Fruit fly (Drosophila melanogaster) whole organism, adult: Measurements from ENCODE around the gene Tfb5.

ENCODE experiments used
- CG11617 ChIP-seq: fragments of 200-800 bp; sonication (Bioruptor generic); optimal IDR thresholded peaks from 2 replicates; lab custom pipeline; 2017; ENCODE audit warnings: mild to moderate bottlenecking, missing biosample characterization, missing genetic modification reagents, missing genetic modification characterization
- CG12768 ChIP-seq: fragments of 200-800 bp; sonication (Bioruptor generic); optimal IDR thresholded peaks from 2 replicates; lab custom pipeline; 2017; ENCODE audit warnings: missing biosample characterization, missing genetic modification characterization, mild to moderate bottlenecking, moderate library complexity, missing genetic modification reagents
- CG14711 ChIP-seq: fragments of 200-800 bp; sonication (Bioruptor generic); optimal IDR thresholded peaks from 2 replicates; lab custom pipeline; 2018; ENCODE audit warnings: missing biosample characterization, mild to moderate bottlenecking, missing genetic modification characterization, moderate library complexity
- CG1620 ChIP-seq: fragments of 200-800 bp; sonication (Bioruptor generic); optimal IDR thresholded peaks from 2 replicates; lab custom pipeline; 2016; ENCODE audit warnings: missing biosample characterization, missing genetic modification characterization
- CG33017 ChIP-seq: fragments of 200-800 bp; sonication (Bioruptor generic); optimal IDR thresholded peaks from 2 replicates; lab custom pipeline; 2018; ENCODE audit warnings: missing biosample characterization, mild to moderate bottlenecking, missing genetic modification characterization, moderate library complexity
- CG5204 ChIP-seq: fragments of 200-800 bp; sonication (Bioruptor generic); optimal IDR thresholded peaks from 2 replicates; lab custom pipeline; 2016; ENCODE audit warnings: missing biosample characterization, missing genetic modification characterization
- CG7045 ChIP-seq: fragments of 200-800 bp; sonication (Bioruptor generic); optimal IDR thresholded peaks from 2 replicates; lab custom pipeline; 2017; ENCODE audit warnings: missing biosample characterization, mild to moderate bottlenecking, missing genetic modification characterization
- CG7101 ChIP-seq: fragments of 200-800 bp; sonication (Bioruptor generic); optimal IDR thresholded peaks from 2 replicates; lab custom pipeline; 2018; ENCODE audit warnings: missing biosample characterization, mild to moderate bottlenecking, missing genetic modification characterization, moderate library complexity
- Clk ChIP-seq: fragments of 200-800 bp; sonication (Bioruptor generic); optimal IDR thresholded peaks from 2 replicates; lab custom pipeline; 2017; ENCODE audit warnings: missing biosample characterization, missing genetic modification characterization
- Crg-1 ChIP-seq: fragments of 200-800 bp; sonication (Bioruptor generic); optimal IDR thresholded peaks from 2 replicates; lab custom pipeline; 2016; ENCODE audit warnings: missing biosample characterization, missing genetic modification characterization
- Hr96 ChIP-seq: fragments of 200-800 bp; sonication (Bioruptor generic); optimal IDR thresholded peaks from 2 replicates; lab custom pipeline; 2016; ENCODE audit warnings: missing biosample characterization, missing genetic modification characterization
- Mnt ChIP-seq: fragments of 200-800 bp; sonication (Bioruptor generic); optimal IDR thresholded peaks from 2 replicates; lab custom pipeline; 2016; ENCODE audit warnings: missing biosample characterization, mild to moderate bottlenecking, missing genetic modification characterization
- bab1 ChIP-seq: fragments of 200-800 bp; sonication (Bioruptor generic); optimal IDR thresholded peaks from 3 replicates; lab custom pipeline; 2019; ENCODE audit warnings: missing biosample characterization, mild to moderate bottlenecking, missing genetic modification characterization, moderate library complexity
- cic ChIP-seq: fragments of 200-800 bp; sonication (Bioruptor generic); optimal IDR thresholded peaks from 2 replicates; lab custom pipeline; 2017; ENCODE audit warnings: missing biosample characterization, mild to moderate bottlenecking, missing genetic modification characterization, moderate library complexity
- cnc ChIP-seq, 2 experiments: fragments of >200 bp; optimal IDR thresholded peaks; 2 replicates each; lab custom pipeline; 2017
- kay ChIP-seq: fragments of 200-800 bp; sonication (Bioruptor generic); peaks from one replicate; lab custom pipeline; 2016; ENCODE audit warnings: missing biosample characterization, missing genetic modification characterization, borderline replicate concordance
- ovo ChIP-seq: fragments of 200-800 bp; sonication (Bioruptor generic); optimal IDR thresholded peaks from 2 replicates; lab custom pipeline; 2016; ENCODE audit warnings: missing biosample characterization, missing genetic modification characterization
- pad ChIP-seq: fragments of 200-800 bp; sonication (Bioruptor generic); optimal IDR thresholded peaks from 3 replicates; lab custom pipeline; 2017; ENCODE audit warnings: missing biosample characterization, missing genetic modification characterization, mild to moderate bottlenecking, moderate library complexity, missing genetic modification reagents
- tj ChIP-seq: fragments of 200-800 bp; sonication (Bioruptor generic); optimal IDR thresholded peaks from 3 replicates; lab custom pipeline; 2017; ENCODE audit warnings: missing biosample characterization, mild to moderate bottlenecking, missing genetic modification characterization, moderate library complexity
- toe ChIP-seq: fragments of 200-800 bp; sonication (Bioruptor generic); optimal IDR thresholded peaks from 2 replicates; lab custom pipeline; 2016; ENCODE audit warnings: missing biosample characterization, missing genetic modification characterization

Gene Tfb5

DNA sequence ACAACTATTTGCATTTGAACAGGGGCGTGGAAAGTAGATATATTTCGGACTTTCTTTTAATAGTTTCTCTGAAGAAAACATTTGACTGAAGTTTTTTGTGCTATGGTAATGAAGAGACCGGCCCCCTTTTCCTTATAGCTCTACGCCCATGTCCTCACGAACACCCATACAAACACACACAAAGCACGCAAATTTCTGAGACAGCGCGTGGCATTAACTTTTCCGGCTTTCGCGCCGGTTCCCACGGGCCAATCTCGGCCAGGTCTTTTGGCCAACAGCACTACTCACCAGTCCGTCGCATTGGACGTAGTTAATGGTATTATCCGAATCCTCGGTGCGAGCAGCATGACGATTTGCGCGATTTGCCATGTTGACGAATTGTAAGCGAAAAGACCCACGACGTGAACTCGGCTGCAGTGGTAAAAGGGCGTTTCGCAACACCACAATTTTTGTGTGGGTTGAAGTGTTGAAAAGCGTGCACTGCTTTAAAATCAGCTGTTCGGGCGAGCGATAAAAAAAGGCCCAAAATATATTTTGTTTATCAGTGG, 41.8 kb upstream of the Tfb5 start, which contains the start of gene senju:
TSS of gene senju (plus strand) at position 477 of the 548 bp plus-strand sequence.
- TF ChIP-seq CG11617 (GFP tag; lab: Kevin White, UChicago) (peak; percentile 86), tj (GFP tag; lab: Kevin White, UChicago) (peak; percentile 83), pad (peak; percentile 88), ovo (GFP tag; lab: Kevin White, UChicago) (peak; percentile 83), CG7045 (GFP tag; lab: Kevin White, UChicago) (peak; percentile 77), cic (GFP tag; lab: Kevin White, UChicago) (peak; percentile 89), CG12768 (GFP tag; lab: Kevin White, UChicago) (peak; percentile 91), bab1 (GFP tag; lab: Kevin White, UChicago) (peak; percentile 80), Hr96 (GFP tag; lab: Kevin White, UChicago) (peak; percentile 79), Clk (GFP tag; lab: Kevin White, UChicago) (peak; percentile 67), toe (no peak), Mnt (GFP tag; lab: Kevin White, UChicago) (peak; percentile 98), Crg-1 (GFP tag; lab: Kevin White, UChicago) (peak; percentile 97), CG14711 (peak; percentile 66), CG33017 (tag; lab: Kevin White, UChicago) (peak; percentile 82), cnc (optimal IDR thresholded peaks at IDR 0.05; lab: Kevin White, UChicago) (no peak), CG1620 (GFP tag; lab: Kevin White, UChicago) (peak; percentile 94), kay (GFP tag; lab: Kevin White, UChicago) (no peak), CG7101 (tag; lab: Kevin White, UChicago) (peak; percentile 86), CG5204 (no peak)

DNA sequence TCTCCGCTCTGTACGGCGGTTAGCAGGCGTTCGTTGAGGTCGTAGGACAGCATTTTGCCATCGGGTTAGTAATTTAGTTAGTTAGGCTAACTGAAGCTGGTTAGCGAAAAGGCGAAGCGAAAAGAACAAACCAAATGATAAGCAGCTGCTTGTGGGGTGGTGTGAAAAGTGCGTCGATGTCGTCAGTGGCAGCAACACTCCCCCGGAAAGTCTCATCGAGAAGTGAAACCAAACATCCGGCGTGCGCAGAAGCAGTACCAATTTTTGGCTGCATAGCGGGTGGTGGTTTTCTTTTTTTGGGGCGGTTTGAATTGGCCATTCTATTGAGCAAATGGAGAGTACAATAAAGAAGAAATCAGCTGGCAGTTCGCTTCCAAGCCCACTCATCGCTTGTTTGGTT, 40.2 kb upstream of the Tfb5 start, which contains the start of gene CG9121:
TSS of gene CG9121 (minus strand) at position 238 of the 400 bp plus-strand sequence.
- TF ChIP-seq CG5204 (no peak), CG33017 (tag; lab: Kevin White, UChicago) (no peak), Mnt (GFP tag; lab: Kevin White, UChicago) (no peak), CG7045 (GFP tag; lab: Kevin White, UChicago) (no peak), CG1620 (GFP tag; lab: Kevin White, UChicago) (no peak), kay (GFP tag; lab: Kevin White, UChicago) (no peak)

DNA sequence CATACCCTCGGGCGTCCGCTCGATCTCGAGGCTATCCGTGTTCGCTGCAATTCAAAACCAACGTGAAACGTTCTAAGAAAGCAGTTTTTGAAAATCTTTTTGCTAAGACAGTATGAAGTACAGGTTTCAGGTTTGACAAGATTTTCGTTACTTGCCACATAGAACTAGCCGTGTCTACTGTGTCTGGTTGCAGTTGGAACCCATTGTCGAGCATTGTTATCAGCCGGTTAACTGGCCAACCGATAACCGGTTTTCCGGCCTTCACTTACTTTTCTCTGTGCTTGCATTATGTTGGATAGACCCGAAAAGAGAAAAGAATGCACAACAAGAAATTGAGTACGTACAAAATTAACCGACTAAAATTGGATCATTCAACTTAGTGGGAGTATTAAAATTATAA, 39.3 kb upstream of the Tfb5 start:
- no peak for TF ChIP-seq kay (GFP tag; lab: Kevin White, UChicago)
- TF ChIP-seq bab1 (GFP tag; lab: Kevin White, UChicago), result no peak
- TF ChIP-seq Crg-1 (GFP tag; lab: Kevin White, UChicago), result no peak
- no peak for TF ChIP-seq cic (GFP tag; lab: Kevin White, UChicago)
- no peak for TF ChIP-seq CG7101 (tag; lab: Kevin White, UChicago)
- TF ChIP-seq CG33017 (tag; lab: Kevin White, UChicago), result no peak
- TF ChIP-seq toe, result no peak
- no peak for TF ChIP-seq pad
- TF ChIP-seq CG14711, result no peak
- TF ChIP-seq Clk (GFP tag; lab: Kevin White, UChicago), result no peak
- TF ChIP-seq CG12768 (GFP tag; lab: Kevin White, UChicago), result no peak
- no peak for TF ChIP-seq CG11617 (GFP tag; lab: Kevin White, UChicago)
- TF ChIP-seq CG5204, result no peak
- no peak for TF ChIP-seq CG1620 (GFP tag; lab: Kevin White, UChicago)
- no peak for TF ChIP-seq CG7045 (GFP tag; lab: Kevin White, UChicago)
- TF ChIP-seq cnc (optimal IDR thresholded peaks at IDR 0.05; lab: Kevin White, UChicago), result no peak
- TF ChIP-seq ovo (GFP tag; lab: Kevin White, UChicago), result no peak
- no peak for TF ChIP-seq Hr96 (GFP tag; lab: Kevin White, UChicago)
- TF ChIP-seq Mnt (GFP tag; lab: Kevin White, UChicago), result no peak

DNA sequence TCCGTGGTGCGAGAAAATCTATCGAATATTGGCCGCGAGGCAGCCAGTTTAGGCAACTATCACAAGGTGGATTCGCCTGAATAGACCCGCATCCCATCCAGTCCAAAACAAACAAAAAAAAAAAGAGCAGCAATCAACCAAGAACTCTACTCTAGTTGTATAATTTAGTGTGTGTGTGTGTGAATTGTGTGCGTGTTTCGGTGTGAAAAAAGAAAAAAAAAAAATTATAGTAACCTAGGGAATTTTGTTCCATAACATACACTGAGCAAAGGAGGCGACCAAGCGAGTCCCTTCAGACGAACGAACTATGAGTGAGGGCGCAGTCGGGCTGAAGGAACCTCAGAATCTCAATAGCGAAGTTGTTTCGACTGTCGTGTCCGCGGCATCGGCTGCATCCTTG, 35.6 kb upstream of the Tfb5 start:
- no peak for TF ChIP-seq toe
- TF ChIP-seq CG14711, result no peak
- TF ChIP-seq CG1620 (GFP tag; lab: Kevin White, UChicago), result no peak
- no peak for TF ChIP-seq CG7101 (tag; lab: Kevin White, UChicago)
- TF ChIP-seq CG7045 (GFP tag; lab: Kevin White, UChicago), result no peak
- TF ChIP-seq Clk (GFP tag; lab: Kevin White, UChicago), result no peak
- TF ChIP-seq cnc (optimal IDR thresholded peaks at IDR 0.05; lab: Kevin White, UChicago), result no peak
- no peak for TF ChIP-seq bab1 (GFP tag; lab: Kevin White, UChicago)
- TF ChIP-seq ovo (GFP tag; lab: Kevin White, UChicago), result no peak
- no peak for TF ChIP-seq tj (GFP tag; lab: Kevin White, UChicago)
- TF ChIP-seq Hr96 (GFP tag; lab: Kevin White, UChicago), result no peak
- TF ChIP-seq CG11617 (GFP tag; lab: Kevin White, UChicago), result no peak
- no peak for TF ChIP-seq cic (GFP tag; lab: Kevin White, UChicago)
- TF ChIP-seq CG5204, result no peak

DNA sequence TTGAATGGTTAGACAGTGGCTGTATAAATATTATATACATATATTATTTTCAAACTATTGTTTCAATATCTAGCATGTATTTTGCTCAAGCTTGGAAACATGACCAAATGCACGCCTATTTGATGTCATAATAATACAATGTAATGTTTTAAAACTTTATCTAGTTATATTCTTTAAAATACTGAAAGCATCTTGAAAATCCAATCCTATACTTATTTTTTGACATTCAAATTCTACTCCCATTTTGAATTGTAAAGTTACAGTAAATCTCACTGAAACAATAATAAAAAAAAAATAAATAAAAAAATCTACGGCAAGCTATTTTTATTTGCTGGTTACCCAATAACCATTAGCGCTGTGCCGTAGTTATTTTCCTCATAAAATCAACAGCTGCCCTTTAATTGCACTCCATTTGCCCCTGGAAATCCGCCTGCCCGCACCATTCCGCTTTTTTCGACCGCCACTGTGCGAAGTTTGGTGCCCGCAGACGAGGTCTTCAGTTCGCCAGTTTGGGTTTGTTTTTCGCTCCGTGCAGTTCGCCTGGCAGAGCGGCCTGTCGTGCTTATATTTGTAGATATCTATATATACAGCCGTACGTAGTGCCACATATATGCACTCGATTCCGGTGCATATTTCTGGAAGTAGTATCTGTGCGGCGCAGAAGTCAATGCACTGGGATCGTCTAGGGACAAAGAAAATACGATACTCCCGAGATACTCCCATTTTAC, 34.4 kb upstream of the Tfb5 start:
- TF ChIP-seq cic (GFP tag; lab: Kevin White, UChicago), result peak; percentile 13
- peak; percentile 66 for TF ChIP-seq kay (GFP tag; lab: Kevin White, UChicago)
- TF ChIP-seq CG7045 (GFP tag; lab: Kevin White, UChicago), result no peak
- TF ChIP-seq CG12768 (GFP tag; lab: Kevin White, UChicago), result peak; percentile 10
- no peak for TF ChIP-seq toe
- peak; percentile 15 for TF ChIP-seq CG5204
- TF ChIP-seq Crg-1 (GFP tag; lab: Kevin White, UChicago), result peak; percentile 34
- TF ChIP-seq CG7101 (tag; lab: Kevin White, UChicago), result peak; percentile 48
- TF ChIP-seq bab1 (GFP tag; lab: Kevin White, UChicago), result no peak
- peak; percentile 58 for TF ChIP-seq ovo (GFP tag; lab: Kevin White, UChicago)
- peak; percentile 4 for TF ChIP-seq CG1620 (GFP tag; lab: Kevin White, UChicago)
- TF ChIP-seq tj (GFP tag; lab: Kevin White, UChicago), result peak; percentile 26
- no peak for TF ChIP-seq CG14711
- TF ChIP-seq CG33017 (tag; lab: Kevin White, UChicago), result peak; percentile 57
- peak; percentile 57 for TF ChIP-seq CG11617 (GFP tag; lab: Kevin White, UChicago)
- TF ChIP-seq cnc (optimal IDR thresholded peaks at IDR 0.05; lab: Kevin White, UChicago), result no peak
- no peak for TF ChIP-seq Clk (GFP tag; lab: Kevin White, UChicago)
- TF ChIP-seq Hr96 (GFP tag; lab: Kevin White, UChicago), result no peak
- peak; percentile 33 for TF ChIP-seq Mnt (GFP tag; lab: Kevin White, UChicago)
- peak; percentile 18 for TF ChIP-seq pad
